Fruit fly (Drosophila melanogaster) whole organism, adult: ENCODE results near the gene bi.

Experiments
- CG11617 ChIP-seq: fragments of 200-800 bp; sonication (Bioruptor generic); optimal IDR thresholded peaks from 2 replicates; lab custom pipeline; 2017; ENCODE audit warnings: mild to moderate bottlenecking, missing biosample characterization, missing genetic modification reagents, missing genetic modification characterization
- CG12768 ChIP-seq: fragments of 200-800 bp; sonication (Bioruptor generic); optimal IDR thresholded peaks from 2 replicates; lab custom pipeline; 2017; ENCODE audit warnings: missing biosample characterization, missing genetic modification characterization, mild to moderate bottlenecking, moderate library complexity, missing genetic modification reagents
- CG14711 ChIP-seq: fragments of 200-800 bp; sonication (Bioruptor generic); optimal IDR thresholded peaks from 2 replicates; lab custom pipeline; 2018; ENCODE audit warnings: missing biosample characterization, mild to moderate bottlenecking, missing genetic modification characterization, moderate library complexity
- CG1620 ChIP-seq: fragments of 200-800 bp; sonication (Bioruptor generic); optimal IDR thresholded peaks from 2 replicates; lab custom pipeline; 2016; ENCODE audit warnings: missing biosample characterization, missing genetic modification characterization
- CG33017 ChIP-seq: fragments of 200-800 bp; sonication (Bioruptor generic); optimal IDR thresholded peaks from 2 replicates; lab custom pipeline; 2018; ENCODE audit warnings: missing biosample characterization, mild to moderate bottlenecking, missing genetic modification characterization, moderate library complexity
- CG5204 ChIP-seq: fragments of 200-800 bp; sonication (Bioruptor generic); optimal IDR thresholded peaks from 2 replicates; lab custom pipeline; 2016; ENCODE audit warnings: missing biosample characterization, missing genetic modification characterization
- CG7045 ChIP-seq: fragments of 200-800 bp; sonication (Bioruptor generic); optimal IDR thresholded peaks from 2 replicates; lab custom pipeline; 2017; ENCODE audit warnings: missing biosample characterization, mild to moderate bottlenecking, missing genetic modification characterization
- CG7101 ChIP-seq: fragments of 200-800 bp; sonication (Bioruptor generic); optimal IDR thresholded peaks from 2 replicates; lab custom pipeline; 2018; ENCODE audit warnings: missing biosample characterization, mild to moderate bottlenecking, missing genetic modification characterization, moderate library complexity
- Clk ChIP-seq: fragments of 200-800 bp; sonication (Bioruptor generic); optimal IDR thresholded peaks from 2 replicates; lab custom pipeline; 2017; ENCODE audit warnings: missing biosample characterization, missing genetic modification characterization
- Crg-1 ChIP-seq: fragments of 200-800 bp; sonication (Bioruptor generic); optimal IDR thresholded peaks from 2 replicates; lab custom pipeline; 2016; ENCODE audit warnings: missing biosample characterization, missing genetic modification characterization
- Hr96 ChIP-seq: fragments of 200-800 bp; sonication (Bioruptor generic); optimal IDR thresholded peaks from 2 replicates; lab custom pipeline; 2016; ENCODE audit warnings: missing biosample characterization, missing genetic modification characterization
- Mnt ChIP-seq: fragments of 200-800 bp; sonication (Bioruptor generic); optimal IDR thresholded peaks from 2 replicates; lab custom pipeline; 2016; ENCODE audit warnings: missing biosample characterization, mild to moderate bottlenecking, missing genetic modification characterization
- bab1 ChIP-seq: fragments of 200-800 bp; sonication (Bioruptor generic); optimal IDR thresholded peaks from 3 replicates; lab custom pipeline; 2019; ENCODE audit warnings: missing biosample characterization, mild to moderate bottlenecking, missing genetic modification characterization, moderate library complexity
- cic ChIP-seq: fragments of 200-800 bp; sonication (Bioruptor generic); optimal IDR thresholded peaks from 2 replicates; lab custom pipeline; 2017; ENCODE audit warnings: missing biosample characterization, mild to moderate bottlenecking, missing genetic modification characterization, moderate library complexity
- cnc ChIP-seq, 2 experiments: fragments of >200 bp; optimal IDR thresholded peaks; 2 replicates each; lab custom pipeline; 2017
- kay ChIP-seq: fragments of 200-800 bp; sonication (Bioruptor generic); peaks from one replicate; lab custom pipeline; 2016; ENCODE audit warnings: missing biosample characterization, missing genetic modification characterization, borderline replicate concordance
- ovo ChIP-seq: fragments of 200-800 bp; sonication (Bioruptor generic); optimal IDR thresholded peaks from 2 replicates; lab custom pipeline; 2016; ENCODE audit warnings: missing biosample characterization, missing genetic modification characterization
- pad ChIP-seq: fragments of 200-800 bp; sonication (Bioruptor generic); optimal IDR thresholded peaks from 3 replicates; lab custom pipeline; 2017; ENCODE audit warnings: missing biosample characterization, missing genetic modification characterization, mild to moderate bottlenecking, moderate library complexity, missing genetic modification reagents
- tj ChIP-seq: fragments of 200-800 bp; sonication (Bioruptor generic); optimal IDR thresholded peaks from 3 replicates; lab custom pipeline; 2017; ENCODE audit warnings: missing biosample characterization, mild to moderate bottlenecking, missing genetic modification characterization, moderate library complexity
- toe ChIP-seq: fragments of 200-800 bp; sonication (Bioruptor generic); optimal IDR thresholded peaks from 2 replicates; lab custom pipeline; 2016; ENCODE audit warnings: missing biosample characterization, missing genetic modification characterization

bi gene

dm6 chrX:4426740-4427338 is 14.2 kb downstream of the bi start:
- TF ChIP-seq pad (GFP tag; lab: Kevin White, UChicago): peak; percentile 86
- TF ChIP-seq Crg-1: no peak
- TF ChIP-seq CG7045 (GFP tag; lab: Kevin White, UChicago): no peak
- no peak for TF ChIP-seq toe (GFP tag; lab: Kevin White, UChicago)

- no peak for TF ChIP-seq Clk (GFP tag; lab: Kevin White, UChicago)
- no peak for TF ChIP-seq CG11617 (GFP tag; lab: Kevin White, UChicago)
- TF ChIP-seq CG14711: no peak
- TF ChIP-seq CG12768 (GFP tag; lab: Kevin White, UChicago): no peak
- no peak for TF ChIP-seq Mnt (GFP tag; lab: Kevin White, UChicago)
- no peak for TF ChIP-seq toe (GFP tag; lab: Kevin White, UChicago)
- no peak for TF ChIP-seq ovo (GFP tag; lab: Kevin White, UChicago)
Observed at dm6 chrX:4434948-4435639, 22.4 kb downstream of the bi start.

dm6 chrX:4438802-4439201 is 26.1 kb downstream of the bi start:
- TF ChIP-seq CG12768 (GFP tag; lab: Kevin White, UChicago) (no peak), Crg-1 (no peak), cic (GFP tag; lab: Kevin White, UChicago) (no peak), Clk (GFP tag; lab: Kevin White, UChicago) (no peak), pad (GFP tag; lab: Kevin White, UChicago) (no peak), CG7101 (tag; lab: Kevin White, UChicago) (no peak), Mnt (GFP tag; lab: Kevin White, UChicago) (no peak), tj (GFP tag; lab: Kevin White, UChicago) (no peak), bab1 (no peak), CG1620 (GFP tag; lab: Kevin White, UChicago) (no peak), CG14711 (no peak), Hr96 (GFP tag; lab: Kevin White, UChicago) (no peak), CG33017 (tag; lab: Kevin White, UChicago) (no peak), cnc (optimal IDR thresholded peaks at IDR 0.05; lab: Kevin White, UChicago) (no peak), ovo (GFP tag; lab: Kevin White, UChicago) (no peak), toe (GFP tag; lab: Kevin White, UChicago) (no peak), CG5204 (GFP tag; lab: Kevin White, UChicago) (no peak), kay (GFP tag; lab: Kevin White, UChicago) (no peak)

dm6 chrX:4442506-4442905 is 29.9 kb downstream of the bi start:
- TF ChIP-seq tj (GFP tag; lab: Kevin White, UChicago) (no peak), Mnt (GFP tag; lab: Kevin White, UChicago) (no peak), Crg-1 (no peak), ovo (GFP tag; lab: Kevin White, UChicago) (no peak), pad (GFP tag; lab: Kevin White, UChicago) (no peak), cic (GFP tag; lab: Kevin White, UChicago) (no peak), cnc (optimal IDR thresholded peaks at IDR 0.05; lab: Kevin White, UChicago) (no peak)

- TF ChIP-seq CG33017 (tag; lab: Kevin White, UChicago): no peak
- TF ChIP-seq ovo (GFP tag; lab: Kevin White, UChicago): no peak
- no peak for TF ChIP-seq pad (GFP tag; lab: Kevin White, UChicago)
- TF ChIP-seq Crg-1: no peak
- no peak for TF ChIP-seq bab1
Observed at dm6 chrX:4444810-4445209, 32.2 kb downstream of the bi start.

- TF ChIP-seq CG7101 (tag; lab: Kevin White, UChicago) (no peak), bab1 (no peak), CG33017 (tag; lab: Kevin White, UChicago) (no peak), toe (GFP tag; lab: Kevin White, UChicago) (no peak), CG14711 (no peak), Clk (GFP tag; lab: Kevin White, UChicago) (no peak)
Observed at dm6 chrX:4446009-4446408, 33.4 kb downstream of the bi start.

dm6 chrX:4447584-4447983 is 34.9 kb downstream of the bi start:
- TF ChIP-seq CG1620 (GFP tag; lab: Kevin White, UChicago) (no peak), CG7045 (GFP tag; lab: Kevin White, UChicago) (no peak), tj (GFP tag; lab: Kevin White, UChicago) (no peak), CG5204 (GFP tag; lab: Kevin White, UChicago) (no peak), bab1 (no peak), toe (GFP tag; lab: Kevin White, UChicago) (no peak), pad (GFP tag; lab: Kevin White, UChicago) (no peak), CG7101 (tag; lab: Kevin White, UChicago) (no peak), cic (GFP tag; lab: Kevin White, UChicago) (no peak), ovo (GFP tag; lab: Kevin White, UChicago) (no peak), Crg-1 (no peak), CG33017 (tag; lab: Kevin White, UChicago) (no peak), cnc (optimal IDR thresholded peaks at IDR 0.05; lab: Kevin White, UChicago) (no peak), Mnt (GFP tag; lab: Kevin White, UChicago) (no peak), CG11617 (GFP tag; lab: Kevin White, UChicago) (no peak), CG14711 (no peak), CG12768 (GFP tag; lab: Kevin White, UChicago) (no peak), kay (GFP tag; lab: Kevin White, UChicago) (no peak), Clk (GFP tag; lab: Kevin White, UChicago) (no peak), Hr96 (GFP tag; lab: Kevin White, UChicago) (no peak)
